Worm (Caenorhabditis elegans) whole organism, L4/young adult: ENCODE data around the gene K07H8.2.

Experiments used
- dao-5 ChIP-seq: sonication (generic microtip); optimal IDR thresholded peaks from 2 replicates; lab custom pipeline; 2016; ENCODE audit warnings: missing genotype, missing genetic modification characterization, moderate library complexity, missing compliant biosample characterization
- him-1 ChIP-seq: sonication (generic microtip); optimal IDR thresholded peaks from 2 replicates; lab custom pipeline; 2016; ENCODE audit warnings: missing genotype, missing genetic modification reagents, missing genetic modification characterization, missing compliant biosample characterization

ce11 chrIV:8254193-8254592, 37.1 kb upstream of the K07H8.2 start:
- TF ChIP-seq him-1 (no peak), dao-5 (tag; lab: Kevin White, UChicago) (no peak)
